Worm (Caenorhabditis elegans) whole organism, mixed stage, embryonic: ENCODE measurements around the gene Y50D4A.5.

Experiments used
- bed-3 ChIP-seq: fragments of 200-800 bp; sonication (Bioruptor generic); optimal IDR thresholded peaks from 3 replicates; lab custom pipeline; 2018; ENCODE audit warnings: mild to moderate bottlenecking, missing genetic modification characterization, moderate library complexity, missing compliant biosample characterization
- blmp-1 ChIP-seq: fragments of 150-350 bp; optimal IDR thresholded peaks from 2 replicates; lab custom pipeline; 2014; ENCODE audit warnings: missing biosample characterization, missing genetic modification characterization
- ceh-39 ChIP-seq: fragments of 150-350 bp; optimal IDR thresholded peaks from 2 replicates; lab custom pipeline; 2014; ENCODE audit warnings: missing biosample characterization, missing genetic modification characterization
- ceh-83 ChIP-seq: fragments of 200-800 bp; sonication (Bioruptor generic); optimal IDR thresholded peaks from 2 replicates; lab custom pipeline; 2018; ENCODE audit warnings: mild to moderate bottlenecking, missing genetic modification characterization, missing compliant biosample characterization
- ces-1 ChIP-seq: fragments of 150-350 bp; optimal IDR thresholded peaks from 2 replicates; lab custom pipeline; 2014; ENCODE audit warnings: missing biosample characterization, missing genetic modification reagents, missing genetic modification characterization
- cnd-1 ChIP-seq: fragments of 200-800 bp; sonication (Bioruptor generic); optimal IDR thresholded peaks from 2 replicates; lab custom pipeline; 2018; ENCODE audit warnings: mild to moderate bottlenecking, missing genetic modification characterization, missing compliant biosample characterization
- drap-1 ChIP-seq: fragments of 200-800 bp; sonication (Bioruptor generic); optimal IDR thresholded peaks from 3 replicates; lab custom pipeline; 2018; ENCODE audit warnings: mild to moderate bottlenecking, missing genetic modification characterization, missing compliant biosample characterization
- elt-1 ChIP-seq: sonication (generic microtip); optimal IDR thresholded peaks from 2 replicates; lab custom pipeline; 2017; ENCODE audit warnings: missing genetic modification characterization, mild to moderate bottlenecking, missing compliant biosample characterization, antibody characterized with exemption, moderate library complexity, borderline replicate concordance; ENCODE audit not compliant: insufficient read depth
- elt-3 ChIP-seq: fragments of 150-350 bp; optimal IDR thresholded peaks from 2 replicates; lab custom pipeline; 2014; ENCODE audit warnings: missing biosample characterization, missing genetic modification characterization
- flh-1 ChIP-seq: fragments of 200-800 bp; sonication (Bioruptor generic); optimal IDR thresholded peaks from 2 replicates; lab custom pipeline; 2018; ENCODE audit warnings: mild to moderate bottlenecking, missing genetic modification characterization, moderate library complexity, missing compliant biosample characterization
- ham-2 ChIP-seq: fragments of 200-800 bp; sonication (Bioruptor generic); optimal IDR thresholded peaks from 2 replicates; lab custom pipeline; 2018; ENCODE audit warnings: mild to moderate bottlenecking, missing genetic modification characterization, missing compliant biosample characterization
- hlh-1 ChIP-seq: fragments of 150-350 bp; optimal IDR thresholded peaks from 2 replicates; lab custom pipeline; 2014; ENCODE audit warnings: missing biosample characterization, missing genetic modification reagents, missing genetic modification characterization
- lin-32 ChIP-seq: fragments of 200-800 bp; sonication (Bioruptor generic); optimal IDR thresholded peaks from 2 replicates; lab custom pipeline; 2018; ENCODE audit warnings: mild to moderate bottlenecking, missing genetic modification characterization, missing compliant biosample characterization
- lsy-2 ChIP-seq: fragments of 150-350 bp; optimal IDR thresholded peaks from 2 replicates; lab custom pipeline; 2014; ENCODE audit warnings: missing biosample characterization, missing genetic modification characterization
- mab-5 ChIP-seq: fragments of 150-350 bp; optimal IDR thresholded peaks from 2 replicates; lab custom pipeline; 2014; ENCODE audit warnings: missing biosample characterization, missing genetic modification characterization
- mep-1 ChIP-seq: fragments of 150-350 bp; optimal IDR thresholded peaks from 2 replicates; lab custom pipeline; 2017; ENCODE audit warnings: missing biosample characterization, missing genetic modification reagents, missing genetic modification characterization, inconsistent platforms
- mls-2 ChIP-seq: sonication (generic microtip); optimal IDR thresholded peaks from 2 replicates; lab custom pipeline; 2016; ENCODE audit warnings: mild to moderate bottlenecking, missing genetic modification characterization, moderate library complexity, missing compliant biosample characterization
- nhr-2 ChIP-seq: fragments of 150-350 bp; optimal IDR thresholded peaks from 2 replicates; lab custom pipeline; 2014; ENCODE audit warnings: missing biosample characterization, missing genetic modification characterization
- nhr-237 ChIP-seq: fragments of 150-350 bp; optimal IDR thresholded peaks from 2 replicates; lab custom pipeline; 2014; ENCODE audit warnings: missing biosample characterization, missing genetic modification characterization
- nhr-28 ChIP-seq: fragments of 150-350 bp; optimal IDR thresholded peaks from 2 replicates; lab custom pipeline; 2014; ENCODE audit warnings: missing biosample characterization, missing genetic modification characterization
- pha-4 ChIP-seq: fragments of 150-350 bp; optimal IDR thresholded peaks from 2 replicates; lab custom pipeline; 2018; ENCODE audit warnings: missing biosample characterization, missing genetic modification reagents, missing genetic modification characterization
- tbx-8 ChIP-seq: fragments of 200-800 bp; sonication (Bioruptor generic); optimal IDR thresholded peaks from 2 replicates; lab custom pipeline; 2018; ENCODE audit warnings: mild to moderate bottlenecking, missing genetic modification characterization, moderate library complexity, missing compliant biosample characterization
- unc-62 ChIP-seq: fragments of 150-350 bp; optimal IDR thresholded peaks from 2 replicates; lab custom pipeline; 2014; ENCODE audit warnings: missing biosample characterization, missing genetic modification reagents, missing genetic modification characterization
- zip-8 ChIP-seq: fragments of 150-350 bp; optimal IDR thresholded peaks from 2 replicates; lab custom pipeline; 2014; ENCODE audit warnings: missing biosample characterization, missing genetic modification characterization
- ztf-11 ChIP-seq: fragments of 150-350 bp; optimal IDR thresholded peaks from 2 replicates; lab custom pipeline; 2014; ENCODE audit warnings: missing biosample characterization, missing genetic modification characterization

Y50D4A.5 gene

DNA sequence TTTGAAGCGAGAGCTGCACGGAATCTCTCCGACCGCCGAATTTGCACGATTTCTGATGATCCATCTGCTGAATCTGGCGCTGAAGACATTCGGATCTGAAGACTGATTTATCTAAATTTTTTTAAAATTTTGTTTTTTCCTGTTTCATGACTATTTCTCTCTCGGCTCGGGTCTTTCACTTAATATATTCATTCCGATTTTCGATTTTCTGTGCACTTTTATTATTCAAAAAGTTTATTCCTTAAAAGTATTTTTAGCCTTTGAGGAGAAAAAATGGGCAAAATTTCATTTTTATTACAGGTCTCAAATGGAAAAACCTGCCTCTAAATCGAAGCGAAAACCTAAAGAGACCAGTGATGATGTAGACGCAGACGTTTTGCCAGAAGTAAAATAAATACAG lies 482 bp downstream of the Y50D4A.5 start, which contains the start of gene Y50D4A.1:
Gene Y50D4A.1, plus strand, starts transcription at position 301 of the 400 bp plus-strand sequence.
- TF ChIP-seq pha-4 (tag; lab: Kevin White, UChicago): no peak
- no peak for TF ChIP-seq ceh-83
- no peak for TF ChIP-seq unc-62 (GFP tag; lab: Kevin White, UChicago)
- TF ChIP-seq ces-1: no peak
- no peak for TF ChIP-seq cnd-1 (tag; lab: Kevin White, UChicago)

DNA sequence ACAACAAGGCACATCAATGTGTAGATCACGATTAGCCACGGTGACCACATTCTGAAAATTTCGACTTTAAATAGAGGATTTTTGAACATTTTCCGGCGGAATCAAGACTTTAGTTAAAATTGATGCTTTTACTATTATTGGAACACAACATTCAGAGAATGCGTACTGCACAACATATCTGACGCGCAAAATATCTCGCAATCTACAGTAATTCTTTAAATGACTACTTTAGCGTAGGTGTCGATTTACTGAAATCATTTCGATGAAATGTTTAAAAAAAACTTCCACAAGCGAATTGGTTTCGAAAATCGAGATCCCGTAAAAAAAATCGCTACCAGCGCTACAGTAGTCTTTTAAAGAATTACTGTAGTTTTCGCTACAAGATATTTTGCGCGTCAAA lies 13.4 kb downstream of the Y50D4A.5 start, which contains the start of gene Y50D4A.10:
Gene Y50D4A.10, minus strand, starts transcription at position 57 of the 400 bp plus-strand sequence.
- TF ChIP-seq zip-8: peak; percentile 84
- TF ChIP-seq mep-1: no peak
- TF ChIP-seq ztf-11 (tag; lab: Kevin White, UChicago): no peak
- TF ChIP-seq elt-3: no peak

DNA sequence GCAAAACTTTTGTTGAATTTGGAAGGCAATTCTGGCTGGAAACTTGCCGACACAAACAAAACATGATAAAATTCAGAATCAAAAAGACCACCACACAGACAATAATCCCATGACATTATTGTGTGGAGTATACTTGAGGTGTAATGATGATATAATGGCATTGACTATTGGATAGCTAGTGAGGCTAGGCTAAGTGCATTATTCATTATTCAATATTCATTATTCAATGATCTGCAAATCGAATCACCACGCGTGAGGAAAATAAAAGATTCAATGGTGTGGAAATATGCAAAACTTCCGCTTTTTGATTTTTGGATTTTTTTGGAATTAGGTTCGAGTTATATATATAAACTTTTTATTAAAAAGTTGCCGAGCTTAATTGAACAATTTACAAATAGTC lies 16.5 kb downstream of the Y50D4A.5 start:
- TF ChIP-seq ces-1: peak; percentile 98
- TF ChIP-seq tbx-8 (GFP tag; lab: Kevin White, UChicago): no peak
- TF ChIP-seq drap-1: no peak

DNA sequence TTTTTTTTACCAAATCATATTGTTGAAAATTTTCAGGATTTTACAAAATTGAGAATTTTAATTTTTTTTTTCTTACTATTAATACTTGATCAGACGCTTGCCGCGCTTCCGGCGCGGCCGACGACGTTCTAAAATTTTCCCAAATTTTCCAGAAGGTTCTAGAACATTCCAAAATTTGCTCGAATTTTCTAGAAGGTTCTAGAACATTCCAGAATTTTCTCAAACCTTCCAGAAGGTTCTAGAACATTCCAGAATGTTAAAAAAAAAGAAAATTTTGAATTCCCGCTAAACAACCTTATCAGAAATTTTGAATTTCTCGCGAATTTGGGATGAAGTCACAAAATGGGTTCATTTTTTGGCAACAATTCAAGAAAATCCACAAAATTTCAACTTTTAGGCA lies 19.1 kb downstream of the Y50D4A.5 start:
- no peak for TF ChIP-seq zip-8
- TF ChIP-seq blmp-1 (tag; lab: Kevin White, UChicago): no peak
- TF ChIP-seq drap-1: no peak
- TF ChIP-seq lsy-2: no peak
- no peak for TF ChIP-seq elt-3
- no peak for TF ChIP-seq tbx-8 (GFP tag; lab: Kevin White, UChicago)
- TF ChIP-seq nhr-237 (tag; lab: Kevin White, UChicago): no peak
- TF ChIP-seq lin-32 (GFP tag; lab: Kevin White, UChicago): no peak
- no peak for TF ChIP-seq cnd-1 (tag; lab: Kevin White, UChicago)
- no peak for TF ChIP-seq flh-1 (GFP tag; lab: Kevin White, UChicago)
- no peak for TF ChIP-seq mls-2 (tag; lab: Kevin White, UChicago)
- no peak for TF ChIP-seq pha-4 (tag; lab: Kevin White, UChicago)
- TF ChIP-seq nhr-28 (tag; lab: Kevin White, UChicago): no peak
- TF ChIP-seq ceh-39 (tag; lab: Kevin White, UChicago): no peak

ce11 chrV:1227756-1228665 lies 20.9 kb downstream of the Y50D4A.5 start:
- TF ChIP-seq mab-5 (tag; lab: Kevin White, UChicago) (no peak), zip-8 (peak; percentile 57), ces-1 (peak; percentile 88), unc-62 (GFP tag; lab: Kevin White, UChicago) (peak; percentile 81), nhr-2 (tag; lab: Kevin White, UChicago) (peak; percentile 18)

DNA sequence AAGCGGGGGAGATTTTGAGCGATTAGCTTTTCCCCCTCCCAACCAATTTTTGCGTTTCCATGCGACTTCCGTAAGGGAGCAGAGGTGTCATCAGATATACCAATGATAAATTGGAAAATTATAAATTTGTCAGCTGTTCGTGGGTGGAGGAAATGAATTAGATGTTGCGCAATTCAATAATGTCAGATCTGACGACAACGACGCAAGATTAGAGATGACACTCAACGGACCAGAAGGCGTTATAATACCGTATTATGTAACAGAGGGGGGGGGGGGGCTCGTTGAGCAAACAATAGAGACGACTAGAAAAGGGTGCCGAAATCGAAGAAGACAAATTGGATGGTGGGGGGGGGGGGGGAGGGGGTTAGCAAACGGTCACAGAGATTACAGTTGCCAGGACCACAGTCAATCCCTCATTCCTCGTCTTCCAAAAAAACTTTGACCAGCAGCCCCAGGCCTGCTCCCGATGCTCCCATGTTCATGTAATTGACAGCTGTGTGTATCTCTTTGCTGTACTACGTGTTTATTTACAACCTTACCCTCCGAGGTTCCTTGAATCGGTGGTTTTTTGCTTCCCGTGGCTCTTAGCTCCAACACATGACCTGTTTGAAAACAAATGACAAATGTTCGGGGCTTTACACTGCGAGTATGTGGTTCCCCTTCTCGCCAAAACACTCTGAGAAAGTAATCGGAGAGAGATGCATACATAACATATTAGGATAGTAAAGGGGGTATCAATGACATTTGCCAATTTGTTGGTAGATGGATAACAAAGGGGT lies 22.0 kb downstream of the Y50D4A.5 start:
- TF ChIP-seq blmp-1 (tag; lab: Kevin White, UChicago) (no peak), ham-2 (GFP tag; lab: Kevin White, UChicago) (no peak), ces-1 (peak; percentile 21), lsy-2 (no peak), zip-8 (peak; percentile 83), mep-1 (no peak), nhr-28 (tag; lab: Kevin White, UChicago) (no peak), cnd-1 (tag; lab: Kevin White, UChicago) (peak; percentile 68), hlh-1 (peak; percentile 71), nhr-2 (tag; lab: Kevin White, UChicago) (peak; percentile 74), bed-3 (GFP tag; lab: Kevin White, UChicago) (no peak), lin-32 (GFP tag; lab: Kevin White, UChicago) (no peak), ceh-83 (peak; percentile 28), tbx-8 (GFP tag; lab: Kevin White, UChicago) (no peak), unc-62 (GFP tag; lab: Kevin White, UChicago) (peak; percentile 53), elt-1 (tag; lab: Kevin White, UChicago) (no peak)
